Worm (Caenorhabditis elegans): ENCODE data around the gene W09G12.7.
A peak's percentile ranks its signal among the peaks of the same experiment; 100 is the strongest.
"Not testable (repeated sequence)": the region's sequence is repeated elsewhere in the genome, so short reads cannot be mapped to it uniquely, and the experiment has no call there.

W09G12.7 gene

DNA sequence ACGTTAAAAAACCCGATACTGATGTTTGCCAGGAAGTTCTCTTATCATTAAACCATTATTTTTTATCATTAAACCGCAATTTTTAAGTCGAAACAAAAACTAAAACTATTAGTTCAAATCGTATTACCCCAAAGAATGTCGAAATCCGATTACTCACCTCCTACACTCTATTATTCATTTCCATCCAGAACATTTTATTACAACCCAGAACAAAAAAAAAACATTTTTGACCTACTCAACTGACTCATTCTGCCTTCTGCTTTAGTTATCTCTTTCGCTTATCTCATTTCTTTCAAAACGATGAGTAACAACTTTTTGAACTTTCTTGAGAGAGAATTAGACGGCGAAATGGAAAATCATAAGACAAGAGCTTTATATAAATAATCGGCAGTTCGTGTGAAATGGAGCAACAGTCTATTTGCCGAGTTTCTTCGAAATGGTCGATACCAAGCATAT, at the start of gene W09G12.7:
W09G12.7 (plus strand) TSS at position 406 of the 456 bp plus-strand sequence.
- TF ChIP-seq nhr-23 (tag; optimal IDR thresholded peaks at IDR 0.05) = no peak
- peak; percentile 54 for TF ChIP-seq pqm-1 (tag; optimal IDR thresholded peaks at IDR 0.05)
- TF ChIP-seq lin-15B (tag; optimal IDR thresholded peaks at IDR 0.05) = no peak
- peak; percentile 27 for TF ChIP-seq jun-1 (tag; optimal IDR thresholded peaks at IDR 0.05)
- TF ChIP-seq elt-2 (tag; optimal IDR thresholded peaks at IDR 0.05) = peak; percentile 91
- TF ChIP-seq fkh-10 (GFP tag; optimal IDR thresholded peaks at IDR 0.05) = no peak
- TF ChIP-seq pha-4 (tag; optimal IDR thresholded peaks at IDR 0.05) = peak; percentile 18
- TF ChIP-seq snpc-4 (tag; optimal IDR thresholded peaks at IDR 0.05) = no peak
- TF ChIP-seq daf-12 (tag; optimal IDR thresholded peaks at IDR 0.05) = no peak

- TF ChIP-seq ama-1 (optimal IDR thresholded peaks at IDR 0.05); ztf-4 (tag; optimal IDR thresholded peaks at IDR 0.05); skn-1 (tag; optimal IDR thresholded peaks at IDR 0.05): not testable (repeated sequence)
Observed at ce11 chrIV:1182292-1182691, 46.6 kb upstream of the W09G12.7 start, which contains the start of gene rmif-2. Gene rmif-2, plus strand, starts transcription at chrIV:1182592.

DNA sequence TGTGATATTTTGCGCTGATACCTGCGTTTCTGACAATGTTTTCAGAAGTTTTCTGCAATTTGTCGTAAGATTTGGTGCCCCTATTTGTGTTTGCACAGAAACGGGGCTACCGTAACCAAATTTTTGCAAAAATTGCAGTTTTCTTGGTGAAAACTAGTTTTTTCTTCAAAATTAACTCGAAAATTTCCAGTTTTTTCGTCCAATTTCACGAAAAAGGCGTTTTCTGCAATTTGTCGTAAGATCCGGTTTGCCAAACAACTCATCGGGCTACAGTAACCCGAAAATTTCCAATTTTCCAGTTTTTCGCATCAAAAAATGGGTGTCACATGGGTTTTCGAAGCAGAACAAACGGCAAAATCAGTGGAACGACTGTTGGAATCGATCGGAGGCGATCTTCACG, 41.4 kb upstream of the W09G12.7 start, which contains the start of gene mdt-20:
mdt-20 (plus strand) TSS at position 301 of the 400 bp plus-strand sequence.
- TF ChIP-seq mml-1, hmg-11, lin-39 (tag; optimal IDR thresholded peaks at IDR 0.05): not testable (repeated sequence)

DNA sequence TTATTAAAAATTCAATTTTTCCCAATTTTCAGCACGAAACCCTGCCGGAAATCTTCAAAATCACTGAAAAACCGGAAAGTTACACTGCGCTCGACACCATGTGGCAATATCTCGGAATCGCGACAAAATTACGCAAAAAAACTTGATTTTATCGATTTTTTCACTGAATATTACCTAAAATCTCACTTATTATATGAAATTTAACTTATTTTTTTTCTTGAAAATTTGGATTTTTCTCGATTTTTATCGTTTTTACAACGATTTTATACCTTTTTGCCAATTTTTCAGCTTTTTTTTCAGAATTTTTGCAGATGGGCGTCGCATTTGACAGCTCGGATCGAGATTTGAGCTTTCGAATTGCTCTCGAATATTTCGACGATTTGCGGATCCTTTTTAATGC, 36.1 kb upstream of the W09G12.7 start, which contains the start of gene spl-3:
spl-3 (plus strand) TSS at position 301 of the 400 bp plus-strand sequence.
- TF ChIP-seq lin-15B (tag; optimal IDR thresholded peaks at IDR 0.05) = no peak
- TF ChIP-seq sea-2 (GFP tag; optimal IDR thresholded peaks at IDR 0.05) = no peak
- no peak for TF ChIP-seq pha-4 (tag; optimal IDR thresholded peaks at IDR 0.05)
- no peak for TF ChIP-seq snpc-4 (tag; optimal IDR thresholded peaks at IDR 0.05)
- no peak for TF ChIP-seq ZK546.5 (tag; optimal IDR thresholded peaks at IDR 0.05)
- no peak for TF ChIP-seq nhr-43 (tag; optimal IDR thresholded peaks at IDR 0.05; ENCODE audit: poor library complexity, severe bottlenecking)
- no peak for TF ChIP-seq nhr-237 (tag; optimal IDR thresholded peaks at IDR 0.05)
- TF ChIP-seq nhr-23 (tag; optimal IDR thresholded peaks at IDR 0.05) = no peak
- no peak for TF ChIP-seq R02D3.7 (tag; optimal IDR thresholded peaks at IDR 0.05)
- TF ChIP-seq nfya-1 (tag; optimal IDR thresholded peaks at IDR 0.05; ENCODE audit: insufficient read depth) = no peak
- no peak for TF ChIP-seq ceh-9 (tag; optimal IDR thresholded peaks at IDR 0.05)
- TF ChIP-seq tbx-2 (tag; optimal IDR thresholded peaks at IDR 0.05) = no peak
- TF ChIP-seq fos-1 (tag; optimal IDR thresholded peaks at IDR 0.05) = no peak
- TF ChIP-seq nhr-76 (tag; optimal IDR thresholded peaks at IDR 0.05) = no peak
- no peak for TF ChIP-seq aly-2 (tag; optimal IDR thresholded peaks at IDR 0.05)

ce11 chrIV:1199501-1199900, 29.4 kb upstream of the W09G12.7 start:
- TF ChIP-seq skn-1 (tag; optimal IDR thresholded peaks at IDR 0.05) (no peak), ztf-4 (tag; optimal IDR thresholded peaks at IDR 0.05) (no peak), fkh-2 (tag; optimal IDR thresholded peaks at IDR 0.05) (no peak), unc-39 (tag; optimal IDR thresholded peaks at IDR 0.05) (no peak), elt-3 (tag; optimal IDR thresholded peaks at IDR 0.05) (no peak), mdl-1 (tag; optimal IDR thresholded peaks at IDR 0.05) (no peak), egl-5 (tag; optimal IDR thresholded peaks at IDR 0.05) (no peak), lin-39 (tag; optimal IDR thresholded peaks at IDR 0.05) (no peak), nhr-23 (tag; optimal IDR thresholded peaks at IDR 0.05) (no peak), nhr-43 (tag; optimal IDR thresholded peaks at IDR 0.05; ENCODE audit: poor library complexity, severe bottlenecking) (no peak), zag-1 (tag; optimal IDR thresholded peaks at IDR 0.05) (no peak), hmg-11 (tag; optimal IDR thresholded peaks at IDR 0.05) (no peak)

DNA sequence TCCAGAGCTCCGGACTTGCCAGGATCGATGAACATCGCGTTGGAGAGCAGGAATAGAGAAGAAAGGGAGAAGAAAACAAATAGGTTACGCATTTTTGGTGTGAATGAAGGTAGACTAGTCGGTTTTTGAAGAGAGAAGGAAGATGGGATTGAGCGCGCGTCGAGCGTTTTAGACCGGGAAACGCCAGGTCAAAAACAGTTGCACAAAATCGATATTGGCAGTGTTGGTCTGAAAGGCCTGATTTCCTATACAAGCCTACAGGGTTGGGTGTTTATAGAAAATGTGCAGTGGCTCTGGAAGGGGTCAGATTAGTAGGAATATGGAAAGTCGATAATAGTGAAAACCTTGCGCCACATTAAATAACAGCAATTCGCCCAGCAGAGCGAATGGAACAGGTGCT, 24.0 kb upstream of the W09G12.7 start, which contains the start of gene dsl-2:
dsl-2 (minus strand) TSS at position 101 of the 400 bp plus-strand sequence.
- TF ChIP-seq mml-1 (tag; optimal IDR thresholded peaks at IDR 0.05) = no peak
- no peak for TF ChIP-seq mdl-1 (tag; optimal IDR thresholded peaks at IDR 0.05)
- no peak for TF ChIP-seq ceh-82 (tag; optimal IDR thresholded peaks at IDR 0.05)
- no peak for TF ChIP-seq pqm-1 (tag; optimal IDR thresholded peaks at IDR 0.05)
- TF ChIP-seq nhr-77 (tag; optimal IDR thresholded peaks at IDR 0.05) = no peak
- TF ChIP-seq ama-1 (optimal IDR thresholded peaks at IDR 0.05) = no peak
- TF ChIP-seq elt-3 (tag; optimal IDR thresholded peaks at IDR 0.05) = no peak
- TF ChIP-seq zag-1 (tag; optimal IDR thresholded peaks at IDR 0.05) = no peak
- TF ChIP-seq fkh-2 (tag; optimal IDR thresholded peaks at IDR 0.05) = no peak
- no peak for TF ChIP-seq snpc-4 (tag; optimal IDR thresholded peaks at IDR 0.05)
- no peak for TF ChIP-seq fos-1 (tag; optimal IDR thresholded peaks at IDR 0.05)
